Worm (Caenorhabditis elegans): Measurements from ENCODE around the gene R10E4.6.

R10E4.6 gene

ce11 chrIII:4293108-4293507 is at the start of gene R10E4.6:
TSS of gene R10E4.6 (plus strand) at chrIII:4293408.
- TF ChIP-seq Y55F3AM.14 (GFP tag; optimal IDR thresholded peaks at IDR 0.05): no peak
- no peak for TF ChIP-seq ztf-11 (tag; optimal IDR thresholded peaks at IDR 0.05)
- TF ChIP-seq nhr-10 (tag; optimal IDR thresholded peaks at IDR 0.05): no peak
- no peak for TF ChIP-seq nhr-11 (tag; optimal IDR thresholded peaks at IDR 0.05)
- TF ChIP-seq mbf-1 (tag; optimal IDR thresholded peaks at IDR 0.05): no peak
- TF ChIP-seq dmd-4 (tag; optimal IDR thresholded peaks at IDR 0.05): no peak
- no peak for TF ChIP-seq nhr-23 (tag; optimal IDR thresholded peaks at IDR 0.05)
- TF ChIP-seq aly-2 (tag; optimal IDR thresholded peaks at IDR 0.05): no peak
- TF ChIP-seq ztf-1 (GFP tag; conservative IDR thresholded peaks at IDR 0.05): no peak
- no peak for TF ChIP-seq nhr-129 (tag; optimal IDR thresholded peaks at IDR 0.05)
- no peak for TF ChIP-seq lin-39 (tag; optimal IDR thresholded peaks at IDR 0.05)
- no peak for TF ChIP-seq lin-11 (tag; optimal IDR thresholded peaks at IDR 0.05)
- TF ChIP-seq alr-1 (tag; optimal IDR thresholded peaks at IDR 0.05): no peak
- no peak for TF ChIP-seq F13H6.1 (tag; optimal IDR thresholded peaks at IDR 0.05)
- TF ChIP-seq nhr-6 (tag; optimal IDR thresholded peaks at IDR 0.05): no peak

ce11 chrIII:4243461-4243860 is 49.7 kb upstream of the R10E4.6 start, which contains the start of gene mrpl-21:
TSS of gene mrpl-21 (minus strand) at chrIII:4243561.
- TF ChIP-seq mbf-1 (tag; optimal IDR thresholded peaks at IDR 0.05) (no peak), F13H6.1 (tag; optimal IDR thresholded peaks at IDR 0.05) (no peak), nhr-23 (tag; optimal IDR thresholded peaks at IDR 0.05) (no peak), unc-39 (tag; optimal IDR thresholded peaks at IDR 0.05) (no peak), nhr-25 (tag; optimal IDR thresholded peaks at IDR 0.05) (no peak), ztf-1 (GFP tag; conservative IDR thresholded peaks at IDR 0.05) (no peak), mdl-1 (tag; optimal IDR thresholded peaks at IDR 0.05) (no peak), elt-1 (tag; optimal IDR thresholded peaks at IDR 0.05) (no peak), unc-62 (GFP tag; optimal IDR thresholded peaks at IDR 0.05) (no peak), R02D3.7 (tag; optimal IDR thresholded peaks at IDR 0.05) (no peak), gmeb-1 (tag; optimal IDR thresholded peaks at IDR 0.05) (no peak), fos-1 (tag; optimal IDR thresholded peaks at IDR 0.05) (no peak), sma-9 (GFP tag; optimal IDR thresholded peaks at IDR 0.05) (no peak), sma-9 (tag; optimal IDR thresholded peaks at IDR 0.05) (no peak), ceh-16 (tag; optimal IDR thresholded peaks at IDR 0.05) (no peak), ztf-11 (tag; optimal IDR thresholded peaks at IDR 0.05) (no peak)

ce11 chrIII:4244285-4244684 is 48.9 kb upstream of the R10E4.6 start, which contains the start of gene zhit-2:
TSS of gene zhit-2 (minus strand) at chrIII:4244385.
- TF ChIP-seq nhr-129 (tag; optimal IDR thresholded peaks at IDR 0.05) (no peak), skn-1 (tag; optimal IDR thresholded peaks at IDR 0.05) (no peak), nhr-10 (tag; optimal IDR thresholded peaks at IDR 0.05) (no peak)

ce11 chrIII:4247571-4247970 is 45.6 kb upstream of the R10E4.6 start, which contains the start of gene Y44F5A.1:
TSS of gene Y44F5A.1 (minus strand) at chrIII:4247671.
- TF ChIP-seq ZK546.5 (tag; optimal IDR thresholded peaks at IDR 0.05) (no peak), crh-2 (tag; optimal IDR thresholded peaks at IDR 0.05) (no peak)

ce11 chrIII:4257896-4258295 is 35.3 kb upstream of the R10E4.6 start:
- TF ChIP-seq ztf-1 (GFP tag; conservative IDR thresholded peaks at IDR 0.05) (no peak), unc-62 (GFP tag; optimal IDR thresholded peaks at IDR 0.05) (no peak), elt-1 (tag; optimal IDR thresholded peaks at IDR 0.05) (no peak), nhr-25 (tag; optimal IDR thresholded peaks at IDR 0.05) (no peak), nhr-237 (tag; optimal IDR thresholded peaks at IDR 0.05) (no peak), R02D3.7 (tag; optimal IDR thresholded peaks at IDR 0.05) (no peak), mbf-1 (tag; optimal IDR thresholded peaks at IDR 0.05) (no peak), mab-5 (tag; optimal IDR thresholded peaks at IDR 0.05) (no peak), aly-2 (tag; optimal IDR thresholded peaks at IDR 0.05) (no peak), alr-1 (tag; optimal IDR thresholded peaks at IDR 0.05) (no peak), ztf-4 (tag; optimal IDR thresholded peaks at IDR 0.05) (no peak), lin-13 (GFP tag; optimal IDR thresholded peaks at IDR 0.05) (no peak), sma-9 (GFP tag; optimal IDR thresholded peaks at IDR 0.05) (no peak), sma-9 (tag; optimal IDR thresholded peaks at IDR 0.05) (no peak), C34F6.9 (tag; optimal IDR thresholded peaks at IDR 0.05) (no peak), ztf-11 (tag; optimal IDR thresholded peaks at IDR 0.05) (no peak), unc-55 (GFP tag; optimal IDR thresholded peaks at IDR 0.05) (no peak), nhr-77 (tag; optimal IDR thresholded peaks at IDR 0.05) (no peak), nhr-12 (tag; optimal IDR thresholded peaks at IDR 0.05) (no peak), sem-4 (tag; optimal IDR thresholded peaks at IDR 0.05) (no peak), skn-1 (tag; optimal IDR thresholded peaks at IDR 0.05) (no peak)
